Worm (Caenorhabditis elegans): Measurements from ENCODE around the gene ifa-4.

ifa-4 gene

ce11 chrX:4915879-4916278 lies at the start of gene ifa-4:
Gene ifa-4, minus strand, starts transcription at chrX:4915979.
- TF ChIP-seq zag-1 (tag; optimal IDR thresholded peaks at IDR 0.05) = no peak
- TF ChIP-seq tbx-2 (tag; optimal IDR thresholded peaks at IDR 0.05) = no peak
- TF ChIP-seq nhr-11 (tag; optimal IDR thresholded peaks at IDR 0.05) = no peak
- TF ChIP-seq egl-27 (tag; optimal IDR thresholded peaks at IDR 0.05) = no peak
- no peak for TF ChIP-seq sox-4 (tag; optimal IDR thresholded peaks at IDR 0.05)
- no peak for TF ChIP-seq nhr-12 (tag; optimal IDR thresholded peaks at IDR 0.05)
- no peak for TF ChIP-seq ces-1 (GFP tag; optimal IDR thresholded peaks at IDR 0.05)
- no peak for TF ChIP-seq tlp-1 (tag; optimal IDR thresholded peaks at IDR 0.05)
- no peak for TF ChIP-seq Y116A8C.19 (tag; optimal IDR thresholded peaks at IDR 0.05; ENCODE audit: borderline replicate concordance)
- no peak for TF ChIP-seq elt-2 (tag; optimal IDR thresholded peaks at IDR 0.05)
- TF ChIP-seq efl-1 (optimal IDR thresholded peaks at IDR 0.05) = no peak
- no peak for TF ChIP-seq efl-1 (GFP tag; optimal IDR thresholded peaks at IDR 0.05 in 1 of 2)
- no peak for TF ChIP-seq nhr-19 (GFP tag; conservative IDR thresholded peaks at IDR 0.05)
- no peak for TF ChIP-seq F16B12.6 (tag; optimal IDR thresholded peaks at IDR 0.05)
- TF ChIP-seq swsn-7 (tag; optimal IDR thresholded peaks at IDR 0.05) = no peak

ce11 chrX:4961681-4962656 lies 46.2 kb upstream of the ifa-4 start:
- TF ChIP-seq hlh-4 (tag; optimal IDR thresholded peaks at IDR 0.05) (no peak), fkh-10 (GFP tag; optimal IDR thresholded peaks at IDR 0.05) (no peak), mep-1 (tag; optimal IDR thresholded peaks at IDR 0.05) (peak; percentile 43), tlp-1 (tag; optimal IDR thresholded peaks at IDR 0.05) (no peak), ets-5 (GFP tag; IDR thresholded peaks at IDR 0.05) (no peak), hpl-2 (GFP tag; optimal IDR thresholded peaks at IDR 0.05) (no peak), pag-3 (tag; optimal IDR thresholded peaks at IDR 0.05; ENCODE audit: borderline replicate concordance, insufficient read depth) (no peak), unc-86 (tag; optimal IDR thresholded peaks at IDR 0.05) (peak; percentile 43), pqm-1 (tag; optimal IDR thresholded peaks at IDR 0.05) (no peak), jun-1 (tag; optimal IDR thresholded peaks at IDR 0.05) (peak; percentile 81), xbp-1 (tag; optimal IDR thresholded peaks at IDR 0.05) (peak; percentile 31), nhr-12 (tag; optimal IDR thresholded peaks at IDR 0.05) (no peak), ztf-11 (tag; optimal IDR thresholded peaks at IDR 0.05) (peak in 1 of 2 experiments; percentile 54), rnt-1 (tag; optimal IDR thresholded peaks at IDR 0.05) (peak; percentile 60), zag-1 (tag; optimal IDR thresholded peaks at IDR 0.05) (no peak), C34B4.2 (tag; optimal IDR thresholded peaks at IDR 0.05) (no peak), elt-2 (tag; optimal IDR thresholded peaks at IDR 0.05) (no peak), alr-1 (tag; optimal IDR thresholded peaks at IDR 0.05; ENCODE audit: borderline replicate concordance) (no peak), nhr-11 (tag; optimal IDR thresholded peaks at IDR 0.05) (peak; percentile 22), lsy-2 (tag; optimal IDR thresholded peaks at IDR 0.05) (peak; percentile 42 to 65), blmp-1 (tag; optimal IDR thresholded peaks at IDR 0.05) (peak; percentile 6), fos-1 (tag; optimal IDR thresholded peaks at IDR 0.05) (no peak), nhr-47 (tag; optimal IDR thresholded peaks at IDR 0.05) (peak; percentile 68), unc-62 (GFP tag; optimal IDR thresholded peaks at IDR 0.05) (no peak), sptf-1 (tag; optimal IDR thresholded peaks at IDR 0.05) (no peak), grh-1 (GFP tag; IDR thresholded peaks at IDR 0.05) (no peak), snu-23 (GFP tag; optimal IDR thresholded peaks at IDR 0.05) (peak; percentile 41), nhr-71 (tag; optimal IDR thresholded peaks at IDR 0.05) (peak; percentile 81), lin-39 (tag; optimal IDR thresholded peaks at IDR 0.05) (no peak), vab-15 (tag; optimal IDR thresholded peaks at IDR 0.05) (no peak), efl-1 (optimal IDR thresholded peaks at IDR 0.05) (peak in 1 of 2 experiments; percentile 24), efl-1 (GFP tag; optimal IDR thresholded peaks at IDR 0.05 in 1 of 2) (peak in 1 of 2 experiments; percentile 67), irx-1 (tag; optimal IDR thresholded peaks at IDR 0.05) (peak; percentile 39), F16B12.6 (tag; optimal IDR thresholded peaks at IDR 0.05) (no peak), nhr-20 (tag; optimal IDR thresholded peaks at IDR 0.05) (peak; percentile 48), tbx-2 (tag; optimal IDR thresholded peaks at IDR 0.05) (peak; percentile 60), mef-2 (tag; optimal IDR thresholded peaks at IDR 0.05) (no peak), egl-13 (tag; optimal IDR thresholded peaks at IDR 0.05) (peak; percentile 35), swsn-7 (tag; optimal IDR thresholded peaks at IDR 0.05) (peak; percentile 60), ama-1 (optimal IDR thresholded peaks at IDR 0.05) (no peak), aha-1 (tag; optimal IDR thresholded peaks at IDR 0.05) (no peak), isw-1 (GFP tag; IDR thresholded peaks at IDR 0.05) (peak; percentile 41; the same call in 1 of the 2 replicates), mab-9 (GFP tag; IDR thresholded peaks at IDR 0.05) (no peak)
